Worm (Caenorhabditis elegans): ENCODE data around the gene ZK994.6.

DNA sequence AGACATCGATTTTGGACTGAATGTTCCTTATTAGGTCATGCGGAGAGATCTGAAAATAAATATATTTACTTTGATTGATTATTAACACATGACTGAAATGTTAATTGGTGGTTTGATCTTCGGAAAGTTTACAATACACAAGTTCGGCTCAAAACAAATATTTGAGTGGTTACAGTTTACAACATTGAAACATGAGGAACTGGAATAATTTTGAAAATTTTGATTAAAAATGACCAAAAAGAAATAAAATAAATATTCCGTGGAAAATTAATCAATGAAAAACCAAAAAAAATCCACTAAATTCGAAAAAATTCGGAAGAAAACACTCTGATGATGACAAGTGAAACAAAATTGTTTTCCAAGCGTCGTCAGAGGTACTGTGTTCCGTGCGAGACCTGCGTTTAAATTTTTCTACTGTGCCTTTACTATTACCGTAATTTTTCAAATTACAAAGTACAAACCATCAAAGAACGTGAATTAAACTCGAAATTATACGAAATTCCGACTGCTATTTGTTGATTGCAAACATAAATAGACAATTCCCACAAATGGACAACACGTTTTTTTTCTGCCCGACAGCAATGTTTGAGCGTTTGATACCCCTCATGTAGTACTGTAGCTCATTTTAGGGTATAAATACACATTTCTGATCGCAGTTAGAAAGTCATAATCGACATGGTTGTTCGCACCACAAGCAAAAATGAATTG lies 13.8 kb upstream of the ZK994.6 start, which contains the start of the genes F45F2.11 and otpl-7:
- TF ChIP-seq ceh-36 (tag; optimal IDR thresholded peaks at IDR 0.05) (no peak), flt-1 (GFP tag; IDR thresholded peaks at IDR 0.05) (no peak), tbx-37 (GFP tag; conservative IDR thresholded peaks at IDR 0.05) (no peak), ama-1 (optimal IDR thresholded peaks at IDR 0.05) (no peak), pes-1 (GFP tag; IDR thresholded peaks at IDR 0.05) (no peak), tbx-11 (GFP tag; IDR thresholded peaks at IDR 0.05) (no peak), hnd-1 (tag; optimal IDR thresholded peaks at IDR 0.05) (no peak), hmg-4 (GFP tag; optimal IDR thresholded peaks at IDR 0.05) (no peak), sea-1 (GFP tag; conservative IDR thresholded peaks at IDR 0.05) (no peak), hmbx-1 (tag; optimal IDR thresholded peaks at IDR 0.05) (no peak), tra-4 (tag; optimal IDR thresholded peaks at IDR 0.05) (no peak), F13C5.2 (tag; optimal IDR thresholded peaks at IDR 0.05) (no peak), scrt-1 (GFP tag; IDR thresholded peaks at IDR 0.05) (no peak)
